Worm (Caenorhabditis elegans): ENCODE results near the gene R09A8.9.
"Not testable (repeated sequence)": the region's sequence is repeated elsewhere in the genome, so short reads cannot be mapped to it uniquely, and the experiment has no call there.

Gene R09A8.9

DNA sequence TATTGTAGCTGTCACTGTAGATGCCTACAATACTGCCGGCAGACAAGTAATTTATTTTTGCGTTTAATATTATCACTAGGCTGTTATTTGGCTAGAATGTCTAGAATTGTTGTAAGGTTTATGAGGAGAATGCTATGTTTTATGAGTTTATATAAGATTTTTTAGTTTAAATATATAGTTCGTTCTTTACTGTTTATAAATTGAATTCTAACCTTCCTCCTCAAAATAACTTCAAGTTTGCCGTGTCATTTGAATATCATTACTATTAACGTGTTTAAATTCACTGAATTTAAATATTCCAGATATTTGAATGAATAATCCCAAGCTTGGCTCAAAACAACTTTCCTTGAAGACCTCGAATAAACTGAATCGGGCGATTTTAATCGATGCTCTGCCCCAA is 9.7 kb downstream of the R09A8.9 start, which contains the start of gene R09A8.1:
TSS of gene R09A8.1 (plus strand) at position 301 of the 400 bp plus-strand sequence.
- not testable (repeated sequence) for TF ChIP-seq ets-5 (GFP tag; IDR thresholded peaks at IDR 0.05); egl-13 (tag; optimal IDR thresholded peaks at IDR 0.05); unc-62 (GFP tag; optimal IDR thresholded peaks at IDR 0.05)

DNA sequence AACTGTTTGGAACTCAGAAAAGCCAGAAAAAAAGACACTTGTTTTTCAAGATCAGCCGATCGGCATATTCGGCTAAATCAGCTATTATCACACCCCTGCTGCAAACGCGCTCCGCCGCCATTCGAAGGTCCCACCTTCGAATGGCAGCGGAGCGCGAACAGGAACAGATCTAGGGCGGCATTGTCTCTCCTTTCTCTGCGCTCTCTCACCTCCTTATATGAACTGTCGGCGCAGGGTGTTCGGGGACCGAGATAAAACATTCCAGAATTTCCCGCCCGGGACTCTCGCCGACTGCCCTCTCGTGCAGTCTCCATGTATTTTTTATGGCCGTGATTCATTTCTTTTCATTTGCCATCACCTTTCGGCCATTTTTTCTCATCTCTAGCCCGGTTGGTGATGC is 14.7 kb downstream of the R09A8.9 start:
- TF ChIP-seq xbp-1 (tag; optimal IDR thresholded peaks at IDR 0.05) (no peak), grh-1 (GFP tag; IDR thresholded peaks at IDR 0.05) (no peak), ama-1 (optimal IDR thresholded peaks at IDR 0.05) (no peak), elt-3 (tag; optimal IDR thresholded peaks at IDR 0.05) (no peak), ztf-4 (tag; optimal IDR thresholded peaks at IDR 0.05) (no peak), irx-1 (tag; optimal IDR thresholded peaks at IDR 0.05) (no peak)

- TF ChIP-seq aha-1 (tag; optimal IDR thresholded peaks at IDR 0.05) (no peak), irx-1 (tag; optimal IDR thresholded peaks at IDR 0.05) (no peak), sup-37 (GFP tag; optimal IDR thresholded peaks at IDR 0.05) (no peak), nhr-77 (tag; optimal IDR thresholded peaks at IDR 0.05) (no peak), lir-3 (tag; optimal IDR thresholded peaks at IDR 0.05; ENCODE audit: poor library complexity) (no peak), hlh-4 (tag; optimal IDR thresholded peaks at IDR 0.05) (no peak), sptf-1 (tag; optimal IDR thresholded peaks at IDR 0.05) (no peak), ztf-4 (tag; optimal IDR thresholded peaks at IDR 0.05) (no peak), F16B12.6 (tag; optimal IDR thresholded peaks at IDR 0.05) (no peak), nhr-28 (tag; optimal IDR thresholded peaks at IDR 0.05) (no peak), unc-130 (tag; optimal IDR thresholded peaks at IDR 0.05) (no peak), lin-14 (GFP tag; optimal IDR thresholded peaks at IDR 0.05) (no peak), dpl-1 (GFP tag; optimal IDR thresholded peaks at IDR 0.05) (no peak), nhr-76 (tag; optimal IDR thresholded peaks at IDR 0.05) (no peak), C04F5.9 (tag; optimal IDR thresholded peaks at IDR 0.05) (no peak), tlp-1 (tag; optimal IDR thresholded peaks at IDR 0.05) (no peak)
Observed at ce11 chrX:12619165-12619564, 15.4 kb downstream of the R09A8.9 start, which contains the start of gene R09A8.2. R09A8.2 (plus strand) TSS chrX:12619465.

ce11 chrX:12620310-12620709 is 16.6 kb downstream of the R09A8.9 start:
- TF ChIP-seq mep-1 (tag; optimal IDR thresholded peaks at IDR 0.05): no peak
- no peak for TF ChIP-seq nhr-19 (GFP tag; conservative IDR thresholded peaks at IDR 0.05)
- no peak for TF ChIP-seq fkh-10 (GFP tag; optimal IDR thresholded peaks at IDR 0.05)
- TF ChIP-seq hpl-2 (GFP tag; optimal IDR thresholded peaks at IDR 0.05): no peak
- no peak for TF ChIP-seq alr-1 (tag; optimal IDR thresholded peaks at IDR 0.05; ENCODE audit: borderline replicate concordance)
- TF ChIP-seq efl-1 (optimal IDR thresholded peaks at IDR 0.05): no peak
- TF ChIP-seq efl-1 (GFP tag; optimal IDR thresholded peaks at IDR 0.05 in 1 of 2): no peak
- TF ChIP-seq lin-13 (GFP tag; optimal IDR thresholded peaks at IDR 0.05): no peak
- no peak for TF ChIP-seq Y116A8C.19 (tag; optimal IDR thresholded peaks at IDR 0.05; ENCODE audit: borderline replicate concordance)
- TF ChIP-seq ces-1 (GFP tag; optimal IDR thresholded peaks at IDR 0.05): no peak
- TF ChIP-seq nhr-28 (tag; optimal IDR thresholded peaks at IDR 0.05): no peak
- no peak for TF ChIP-seq sup-37 (GFP tag; optimal IDR thresholded peaks at IDR 0.05)
- no peak for TF ChIP-seq zag-1 (tag; optimal IDR thresholded peaks at IDR 0.05)
- TF ChIP-seq ztf-11 (tag; optimal IDR thresholded peaks at IDR 0.05): no peak
- no peak for TF ChIP-seq aha-1 (tag; optimal IDR thresholded peaks at IDR 0.05)
- TF ChIP-seq ceh-90 (tag; optimal IDR thresholded peaks at IDR 0.05): no peak
- TF ChIP-seq nhr-11 (tag; optimal IDR thresholded peaks at IDR 0.05): no peak
- TF ChIP-seq ceh-8 (GFP tag; optimal IDR thresholded peaks at IDR 0.05): no peak
- TF ChIP-seq snu-23 (GFP tag; optimal IDR thresholded peaks at IDR 0.05): no peak
- TF ChIP-seq lin-15B (tag; optimal IDR thresholded peaks at IDR 0.05): no peak

Measured in whole organism, L1 larva.